In the genomic region with DNA sequence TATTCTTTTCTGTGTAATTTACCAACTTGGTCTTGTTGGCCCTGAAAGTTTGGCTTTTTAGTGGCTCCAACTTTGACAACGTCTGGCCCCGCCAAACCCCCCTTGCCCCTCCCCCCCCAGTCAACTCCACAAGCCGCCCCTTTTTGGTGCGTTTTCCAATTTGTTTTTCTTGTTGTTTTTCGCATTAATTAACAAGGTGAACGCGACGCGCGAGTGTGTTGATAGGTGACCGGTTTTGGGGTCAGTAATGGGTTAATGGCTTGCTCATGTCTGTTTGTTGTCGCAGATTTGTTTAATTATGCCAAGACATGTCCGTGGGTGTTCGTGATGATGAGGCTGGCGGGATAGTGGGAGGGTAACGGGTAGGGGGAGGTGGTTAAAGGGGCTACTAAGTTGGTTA, we compare ENCODE assay signal across 2 fruit fly cellular contexts.
A peak's percentile ranks its signal among the peaks of the same experiment; 100 is the strongest.
TF ChIP-seq lines count a peak whose summit lies in the region.

No protein-coding gene starts in this region.

- TF ChIP-seq CTCF in whole organism, embryonic (GFP tag; optimal IDR thresholded peaks at IDR 0.05; lab: Kevin White, UChicago): no peak

TF ChIP-seq in whole organism, adult, 20 proteins besides CTCF, POLR2A, EP300 and RAD21:
- TF ChIP-seq bab1 (GFP tag; optimal IDR thresholded peaks at IDR 0.05; lab: Kevin White, UChicago): no peak
- TF ChIP-seq CG12768 (GFP tag; optimal IDR thresholded peaks at IDR 0.05; lab: Kevin White, UChicago): no peak
- peak; percentile 15 for TF ChIP-seq tj (GFP tag; optimal IDR thresholded peaks at IDR 0.05; lab: Kevin White, UChicago)

TF ChIP-seq in whole organism, embryonic, 481 proteins besides CTCF, POLR2A, EP300 and RAD21:
- TF ChIP-seq chinmo (GFP tag; IDR thresholded peaks at IDR 0.05; lab: Robert Waterston, UW; ENCODE audit: partially characterized antibody) (peak; percentile 77; the same call in 3 of the 4 replicates), Hr78 (GFP tag; optimal IDR thresholded peaks at IDR 0.05; lab: Kevin White, UChicago) (peak in 1 of 2 experiments; percentile 70), Awh (GFP tag; IDR thresholded peaks at IDR 0.05; lab: Robert Waterston, UW) (peak; percentile 63), sr (GFP tag; IDR thresholded peaks at IDR 0.05; lab: Robert Waterston, UW) (0 out of 3 replicates have a peak, but pooled peaks have one; percentile 31), crol (GFP tag; IDR thresholded peaks at IDR 0.05; lab: Robert Waterston, UW) (peak; percentile 77), CG12769 (tag; optimal IDR thresholded peaks at IDR 0.05; lab: Kevin White, UChicago) (peak; percentile 10), vvl (GFP tag; IDR thresholded peaks at IDR 0.05; lab: Robert Waterston, UW) (peak; percentile 40; the same call in 1 of the 2 replicates), CG3726 (GFP tag; IDR thresholded peaks at IDR 0.05; lab: Robert Waterston, UW) (no peak), ssp (GFP tag; IDR thresholded peaks at IDR 0.05; lab: Robert Waterston, UW) (no peak), CG11093 (GFP tag; IDR thresholded peaks at IDR 0.05; lab: Robert Waterston, UW) (no peak)
